Fruit fly (Drosophila melanogaster) whole organism, embryonic: Measurements from ENCODE around the gene CG32074.

ENCODE experiments used
- C15 ChIP-seq: fragments of 200-800 bp; sonication (Bioruptor generic); IDR thresholded peaks from 3 replicates; pipeline ENCODE4 v1.3.6; 2022; ENCODE audit warnings: missing biosample characterization, missing genetic modification characterization
- CG11085 ChIP-seq: fragments of 200-800 bp; sonication (Bioruptor generic); IDR thresholded peaks from 2 replicates; pipeline ENCODE4 v1.3.6; 2022; ENCODE audit warnings: missing biosample characterization, missing genetic modification characterization
- CG11504 ChIP-seq: fragments of 200-800 bp; sonication (Bioruptor generic); optimal IDR thresholded peaks from 3 replicates; lab custom pipeline; 2019; ENCODE audit warnings: missing biosample characterization, mild to moderate bottlenecking, missing genetic modification characterization, moderate library complexity
- CG12155 ChIP-seq: fragments of 200-800 bp; sonication (Bioruptor generic); optimal IDR thresholded peaks from 3 replicates; lab custom pipeline; 2016; ENCODE audit warnings: missing biosample characterization, missing genetic modification characterization
- CG12236 ChIP-seq: fragments of 200-800 bp; sonication (Bioruptor generic); optimal IDR thresholded peaks from 2 replicates; lab custom pipeline; 2016; ENCODE audit warnings: missing biosample characterization, missing genetic modification characterization
- CG13894 ChIP-seq: fragments of 200-800 bp; sonication (Bioruptor generic); optimal IDR thresholded peaks from 3 replicates; lab custom pipeline; 2018; ENCODE audit warnings: missing biosample characterization, mild to moderate bottlenecking, missing genetic modification characterization, moderate library complexity
- CG16813 ChIP-seq: fragments of 200-800 bp; sonication (Bioruptor generic); IDR thresholded peaks from 3 replicates; pipeline ENCODE4 v1.3.6; 2022; ENCODE audit warnings: missing biosample characterization, missing genetic modification characterization; ENCODE audit not compliant: partially characterized antibody
- CG17802 ChIP-seq: fragments of 200-800 bp; sonication (Bioruptor generic); optimal IDR thresholded peaks from 2 replicates; lab custom pipeline; 2018; ENCODE audit warnings: missing biosample characterization, mild to moderate bottlenecking, missing genetic modification characterization, moderate library complexity
- CG1792 ChIP-seq: fragments of 200-800 bp; sonication (Bioruptor generic); optimal IDR thresholded peaks from 2 replicates; lab custom pipeline; 2016; ENCODE audit warnings: missing biosample characterization, missing genetic modification characterization
- CG1832 ChIP-seq: fragments of 200-800 bp; sonication (Bioruptor generic); optimal IDR thresholded peaks from 2 replicates; lab custom pipeline; 2017; ENCODE audit warnings: missing biosample characterization, mild to moderate bottlenecking, missing genetic modification characterization, inconsistent platforms
- CG18764 ChIP-seq: fragments of 200-800 bp; sonication (Bioruptor generic); optimal IDR thresholded peaks from 3 replicates; lab custom pipeline; 2016; ENCODE audit warnings: missing biosample characterization, missing genetic modification characterization
- CG30020 ChIP-seq: fragments of 200-800 bp; optimal IDR thresholded peaks from 2 replicates; lab custom pipeline; 2019; ENCODE audit warnings: missing biosample characterization, mild to moderate bottlenecking, missing genetic modification characterization, moderate library complexity
- CG34224 ChIP-seq: fragments of 200-800 bp; sonication (Bioruptor generic); IDR thresholded peaks from 3 replicates; pipeline ENCODE4 v1.3.6; 2022; ENCODE audit warnings: missing biosample characterization, missing genetic modification characterization; ENCODE audit not compliant: partially characterized antibody
- CG4730 ChIP-seq: fragments of 200-800 bp; sonication (Bioruptor generic); IDR thresholded peaks from 2 replicates; pipeline ENCODE4 v1.3.6; 2022; ENCODE audit warnings: missing biosample characterization, missing genetic modification characterization
- CG4854 ChIP-seq: fragments of 200-800 bp; sonication (Bioruptor generic); optimal IDR thresholded peaks from 2 replicates; lab custom pipeline; 2016; ENCODE audit warnings: missing biosample characterization, missing genetic modification characterization, inconsistent platforms
- CTCF ChIP-seq: fragments of 200-800 bp; sonication (Bioruptor generic); optimal IDR thresholded peaks from 2 replicates; lab custom pipeline; 2017; ENCODE audit warnings: missing biosample characterization, mild to moderate bottlenecking, missing genetic modification characterization, moderate library complexity
- Camta ChIP-seq: fragments of 200-800 bp; sonication (Bioruptor generic); optimal IDR thresholded peaks from 2 replicates; lab custom pipeline; 2016; ENCODE audit warnings: missing biosample characterization, missing genetic modification characterization
- D19B ChIP-seq: fragments of 200-800 bp; sonication (Bioruptor generic); optimal IDR thresholded peaks from 2 replicates; lab custom pipeline; 2017; ENCODE audit warnings: missing biosample characterization, mild to moderate bottlenecking, missing genetic modification characterization
- Gsc ChIP-seq: fragments of 200-800 bp; sonication (Bioruptor generic); IDR thresholded peaks from 2 replicates; pipeline ENCODE4 v1.3.6; 2022; ENCODE audit warnings: missing biosample characterization, missing genetic modification characterization
- HHEX ChIP-seq: fragments of 200-800 bp; sonication (Bioruptor generic); optimal IDR thresholded peaks from 3 replicates; lab custom pipeline; 2017; ENCODE audit warnings: missing biosample characterization, mild to moderate bottlenecking, missing genetic modification characterization, missing genetic modification reagents
- HmgZ ChIP-seq: fragments of 200-800 bp; sonication (Bioruptor generic); optimal IDR thresholded peaks from 2 replicates; lab custom pipeline; 2018; ENCODE audit warnings: missing biosample characterization, mild to moderate bottlenecking, missing genetic modification characterization
- Nf-YA ChIP-seq: fragments of 200-800 bp; sonication (Bioruptor generic); IDR thresholded peaks from 2 replicates; pipeline ENCODE4 v1.3.6; 2022; ENCODE audit warnings: missing biosample characterization, missing genetic modification characterization
- Ravus ChIP-seq: fragments of 200-800 bp; sonication (Bioruptor generic); IDR thresholded peaks from 2 replicates; pipeline ENCODE4 v1.3.6; 2022; ENCODE audit warnings: missing biosample characterization, missing genetic modification characterization
- Trl ChIP-seq, 3 experiments: fragments of >200 bp in 2 of 3; fragments of 200-800 bp in 1 of 3; sonication (Bioruptor generic) in 1 of 3; optimal IDR thresholded peaks; 2 replicates in 1 of 3; 3 replicates in 2 of 3; lab custom pipeline; 2016 to 2017; ENCODE audit warnings: missing biosample characterization in 1 of 3, missing genetic modification characterization in 1 of 3
- YL-1 ChIP-seq: fragments of 200-800 bp; sonication (Bioruptor generic); optimal IDR thresholded peaks from 3 replicates; lab custom pipeline; 2017; ENCODE audit warnings: missing biosample characterization, mild to moderate bottlenecking, missing genetic modification characterization
- ab ChIP-seq: fragments of 200-800 bp; sonication (Bioruptor generic); optimal IDR thresholded peaks from 2 replicates; lab custom pipeline; 2016; ENCODE audit warnings: missing biosample characterization, missing genetic modification characterization
- ac ChIP-seq: fragments of 200-800 bp; sonication (Bioruptor generic); optimal IDR thresholded peaks from 3 replicates; lab custom pipeline; 2017; ENCODE audit warnings: missing biosample characterization, mild to moderate bottlenecking, missing genetic modification characterization
- ash1 ChIP-seq: fragments of 200-800 bp; sonication (Bioruptor generic); optimal IDR thresholded peaks from 2 replicates; lab custom pipeline; 2018; ENCODE audit warnings: missing biosample characterization, mild to moderate bottlenecking, missing genetic modification characterization
- cad ChIP-seq: fragments of >200 bp; optimal IDR thresholded peaks from 2 replicates; lab custom pipeline; 2017; ENCODE audit warnings: missing biosample characterization, missing genetic modification characterization
- cg ChIP-seq: fragments of 200-800 bp; sonication (Bioruptor generic); optimal IDR thresholded peaks from 3 replicates; lab custom pipeline; 2019; ENCODE audit warnings: missing biosample characterization, mild to moderate bottlenecking, missing genetic modification characterization, moderate library complexity
- chn ChIP-seq: fragments of 200-800 bp; sonication (Bioruptor generic); optimal IDR thresholded peaks from 2 replicates; lab custom pipeline; 2016; ENCODE audit warnings: missing biosample characterization, missing genetic modification characterization
- crp ChIP-seq, 2 experiments: fragments of 200-800 bp; sonication (Bioruptor generic); optimal IDR thresholded peaks; 2 replicates in 1 of 2; 3 replicates in 1 of 2; lab custom pipeline; 2017; ENCODE audit warnings: missing biosample characterization in 2 of 2, missing genetic modification characterization in 2 of 2, mild to moderate bottlenecking in 1 of 2, moderate library complexity in 1 of 2
- cwo ChIP-seq: fragments of 200-800 bp; sonication (Bioruptor generic); optimal IDR thresholded peaks from 3 replicates; lab custom pipeline; 2017; ENCODE audit warnings: missing biosample characterization, missing genetic modification characterization, mild to moderate bottlenecking, moderate library complexity, missing genetic modification reagents
- dm ChIP-seq: fragments of 200-800 bp; sonication (Bioruptor generic); optimal IDR thresholded peaks from 3 replicates; lab custom pipeline; 2016; ENCODE audit warnings: missing biosample characterization, missing genetic modification characterization
- exex ChIP-seq: fragments of 200-800 bp; sonication (Bioruptor generic); optimal IDR thresholded peaks from 4 replicates; lab custom pipeline; 2018; ENCODE audit warnings: missing biosample characterization, mild to moderate bottlenecking, missing genetic modification characterization, moderate library complexity
- eyg ChIP-seq: fragments of 200-800 bp; sonication (Bioruptor generic); optimal IDR thresholded peaks from 3 replicates; lab custom pipeline; 2016; ENCODE audit warnings: missing biosample characterization, missing genetic modification characterization
- gsb-n ChIP-seq: fragments of 200-800 bp; sonication (Bioruptor generic); optimal IDR thresholded peaks from 3 replicates; lab custom pipeline; 2018; ENCODE audit warnings: missing biosample characterization, mild to moderate bottlenecking, missing genetic modification characterization
- lilli ChIP-seq: fragments of 200-800 bp; sonication (Bioruptor generic); optimal IDR thresholded peaks from 3 replicates; lab custom pipeline; 2016; ENCODE audit warnings: missing biosample characterization, missing genetic modification characterization
- nau ChIP-seq: fragments of 200-800 bp; sonication (Bioruptor generic); optimal IDR thresholded peaks from 3 replicates; lab custom pipeline; 2017; ENCODE audit warnings: missing biosample characterization, mild to moderate bottlenecking, missing genetic modification characterization, missing genetic modification reagents
- nerfin-2 ChIP-seq: fragments of 200-800 bp; sonication (Bioruptor generic); IDR thresholded peaks from 2 replicates; pipeline ENCODE4 v1.3.6; 2022; ENCODE audit warnings: missing biosample characterization, missing genetic modification characterization; ENCODE audit not compliant: partially characterized antibody
- org-1 ChIP-seq: fragments of 200-800 bp; sonication (Bioruptor generic); optimal IDR thresholded peaks from 2 replicates; lab custom pipeline; 2017; ENCODE audit warnings: missing biosample characterization, missing genetic modification characterization
- pb ChIP-seq: fragments of 200-800 bp; sonication (Bioruptor generic); optimal IDR thresholded peaks from 3 replicates; lab custom pipeline; 2016; ENCODE audit warnings: missing biosample characterization, missing genetic modification characterization
- sc ChIP-seq, 3 experiments: fragments of >200 bp in 2 of 3; fragments of 200-800 bp in 1 of 3; sonication (Bioruptor generic) in 1 of 3; optimal IDR thresholded peaks; 2 replicates in 2 of 3; 3 replicates in 1 of 3; lab custom pipeline; 2017; ENCODE audit warnings: mild to moderate bottlenecking in 1 of 3, missing biosample characterization in 1 of 3, missing genetic modification characterization in 1 of 3, missing genetic modification reagents in 1 of 3
- scrt ChIP-seq: fragments of 200-800 bp; sonication (Bioruptor generic); optimal IDR thresholded peaks from 2 replicates; lab custom pipeline; 2018; ENCODE audit warnings: missing biosample characterization, mild to moderate bottlenecking, missing genetic modification characterization, moderate library complexity
- sens-2 ChIP-seq: fragments of 200-800 bp; sonication (Bioruptor generic); IDR thresholded peaks from 2 replicates; pipeline ENCODE4 v1.3.6; 2022; ENCODE audit warnings: missing biosample characterization, missing genetic modification characterization
- slbo ChIP-seq: fragments of 200-800 bp; sonication (Bioruptor generic); IDR thresholded peaks from 2 replicates; pipeline ENCODE4 v1.3.6; 2022; ENCODE audit warnings: missing biosample characterization, missing genetic modification characterization
- ttk ChIP-seq: fragments of 200-800 bp; sonication (Bioruptor generic); IDR thresholded peaks from 2 replicates; pipeline ENCODE4 v2.1.2; 2022; ENCODE audit warnings: missing biosample characterization, missing genetic modification characterization
- tx ChIP-seq: fragments of 200-800 bp; sonication (Bioruptor generic); optimal IDR thresholded peaks from 2 replicates; lab custom pipeline; 2016; ENCODE audit warnings: missing biosample characterization, missing genetic modification characterization
- vfl ChIP-seq: fragments of 200-800 bp; sonication (Bioruptor generic); optimal IDR thresholded peaks from 2 replicates; lab custom pipeline; 2016; ENCODE audit warnings: missing biosample characterization, missing genetic modification characterization

The CG32074 gene

DNA sequence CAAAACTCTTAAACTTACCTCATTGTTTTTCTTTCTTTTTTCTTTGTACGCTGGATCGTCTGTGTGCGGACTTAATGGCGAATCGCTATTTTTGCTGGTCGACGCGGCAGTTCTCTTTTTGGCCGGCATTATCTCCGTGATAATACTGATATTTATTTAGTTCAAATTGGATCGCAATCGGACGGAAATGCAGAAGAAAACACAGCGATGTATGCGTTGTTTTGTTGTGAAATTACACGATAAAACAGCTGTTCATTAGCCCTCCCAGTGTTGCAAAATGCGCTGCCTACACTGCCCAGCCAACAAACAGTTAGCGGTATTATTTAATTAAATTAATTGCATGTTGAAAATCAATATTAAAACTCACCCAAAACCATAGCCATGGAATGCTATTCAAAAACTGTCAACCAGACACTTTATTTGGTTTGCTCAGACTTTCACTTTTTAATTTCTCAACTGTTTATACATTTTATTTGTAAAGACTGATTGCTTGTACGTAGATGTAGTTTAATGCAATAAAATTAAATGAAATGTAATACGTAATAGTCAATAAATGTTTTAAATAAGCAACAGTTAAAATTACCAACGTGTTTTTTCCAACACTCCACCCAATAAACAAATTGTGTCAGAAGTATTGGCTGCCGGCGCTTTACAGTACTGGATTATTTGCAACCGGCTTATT lies 34.0 kb downstream of the CG32074 start, which contains the start of the genes Irbp18 and APP-BP1 (continued):
- TF ChIP-seq CG18764 (GFP tag; lab: Kevin White, UChicago), result peak; percentile 92
- peak; percentile 68; the same call in 1 of the 2 replicates for TF ChIP-seq CG11085
- TF ChIP-seq CG4854, result peak; percentile 95
- no peak for TF ChIP-seq CG34224 (GFP tag; lab: Robert Waterston, UW)
- TF ChIP-seq dm (GFP tag; lab: Kevin White, UChicago), result peak; percentile 86
- peak; percentile 79 for TF ChIP-seq eyg (GFP tag; lab: Kevin White, UChicago)
- no peak for TF ChIP-seq Trl (optimal IDR thresholded peaks at IDR 0.05; lab: Kevin White, UChicago)
- TF ChIP-seq Trl (GFP tag; optimal IDR thresholded peaks at IDR 0.05; lab: Kevin White, UChicago), result peak; percentile 92
- no peak for TF ChIP-seq nerfin-2 (GFP tag; lab: Robert Waterston, UW)
- peak; percentile 88 for TF ChIP-seq slbo (GFP tag; lab: Robert Waterston, UW)
- peak; percentile 72 for TF ChIP-seq sens-2 (GFP tag; lab: Robert Waterston, UW)
- peak; percentile 91 for TF ChIP-seq CG1792 (GFP tag; lab: Kevin White, UChicago)
- TF ChIP-seq CG30020 (tag; lab: Kevin White, UChicago), result peak; percentile 79
- no peak for TF ChIP-seq CG16813 (GFP tag; lab: Robert Waterston, UW)
- TF ChIP-seq HmgZ (tag; lab: Kevin White, UChicago), result peak; percentile 96
- TF ChIP-seq cg (GFP tag; lab: Kevin White, UChicago), result peak; percentile 22
- peak; percentile 61 for TF ChIP-seq Nf-YA (GFP tag; lab: Robert Waterston, UW)
- no peak for TF ChIP-seq cad
- peak; percentile 86 for TF ChIP-seq D19B (GFP tag; lab: Kevin White, UChicago)
- peak; percentile 76 for TF ChIP-seq Ravus (GFP tag; lab: Robert Waterston, UW)
- TF ChIP-seq org-1, result peak; percentile 91
- peak; percentile 89 for TF ChIP-seq gsb-n (tag; lab: Kevin White, UChicago)
- TF ChIP-seq C15 (GFP tag; lab: Robert Waterston, UW), result peak; percentile 77; the same call in 2 of the 3 replicates
- TF ChIP-seq CG1832 (GFP tag; lab: Kevin White, UChicago), result no peak
- TF ChIP-seq CG11504 (tag; lab: Kevin White, UChicago), result peak; percentile 92
- peak; percentile 93 for TF ChIP-seq vfl
- peak; percentile 90 for TF ChIP-seq CG12236 (GFP tag; lab: Kevin White, UChicago)
- TF ChIP-seq Camta, result peak; percentile 94
- TF ChIP-seq ttk, result peak; percentile 75
- TF ChIP-seq cwo (GFP tag; lab: Kevin White, UChicago), result peak; percentile 90
- TF ChIP-seq HHEX (GFP tag; lab: Kevin White, UChicago), result peak; percentile 93
- peak; percentile 81 for TF ChIP-seq pb (GFP tag; lab: Kevin White, UChicago)
- peak; percentile 11 for TF ChIP-seq ash1 (GFP tag; lab: Kevin White, UChicago)
- peak; percentile 92 for TF ChIP-seq tx (GFP tag; lab: Kevin White, UChicago)
- peak; percentile 97 for TF ChIP-seq lilli (GFP tag; lab: Kevin White, UChicago)
- TF ChIP-seq CG4730 (GFP tag; lab: Robert Waterston, UW), result peak; percentile 73
- no peak for TF ChIP-seq sc (optimal IDR thresholded peaks at IDR 0.05; lab: Kevin White, UChicago)
- TF ChIP-seq sc (GFP tag; optimal IDR thresholded peaks at IDR 0.05; lab: Kevin White, UChicago), result peak; percentile 90
- peak; percentile 58; the same call in 1 of the 2 replicates for TF ChIP-seq Gsc (GFP tag; lab: Robert Waterston, UW)
- peak; percentile 86 for TF ChIP-seq CG13894 (tag; lab: Kevin White, UChicago)
- TF ChIP-seq CG17802 (tag; lab: Kevin White, UChicago), result peak; percentile 71
- peak; percentile 76 for TF ChIP-seq ab (GFP tag; lab: Kevin White, UChicago)
- peak; percentile 91 for TF ChIP-seq scrt (GFP tag; lab: Kevin White, UChicago)
- peak; percentile 92 for TF ChIP-seq nau (GFP tag; lab: Kevin White, UChicago)
- TF ChIP-seq CG12155 (GFP tag; lab: Kevin White, UChicago), result peak; percentile 92
- peak; percentile 92 to 95 for TF ChIP-seq crp (GFP tag; optimal IDR thresholded peaks at IDR 0.05; lab: Kevin White, UChicago)
- TF ChIP-seq YL-1 (GFP tag; lab: Kevin White, UChicago), result peak; percentile 88
- TF ChIP-seq chn, result peak; percentile 96
- peak; percentile 50 for TF ChIP-seq CTCF (GFP tag; lab: Kevin White, UChicago)
- peak; percentile 72 for TF ChIP-seq exex (tag; lab: Kevin White, UChicago)
- peak; percentile 67 for TF ChIP-seq ac
